Worm (Caenorhabditis elegans) whole organism, L1 larva: ENCODE data around the gene kin-34.
A peak's percentile ranks its signal among the peaks of the same experiment; 100 is the strongest.

Source experiments
- F16B12.6 ChIP-seq: fragments of 150-350 bp; optimal IDR thresholded peaks from 2 replicates; lab custom pipeline; 2014; ENCODE audit warnings: missing biosample characterization, missing genetic modification characterization
- Y116A8C.19 ChIP-seq: sonication (generic microtip); optimal IDR thresholded peaks from 2 replicates; lab custom pipeline; 2016; ENCODE audit warnings: missing compliant biosample characterization, missing genetic modification characterization, borderline replicate concordance
- aha-1 ChIP-seq: fragments of 150-350 bp; optimal IDR thresholded peaks from 2 replicates; lab custom pipeline; 2014; ENCODE audit warnings: missing biosample characterization, missing genetic modification characterization
- aly-2 ChIP-seq: fragments of 150-350 bp; optimal IDR thresholded peaks from 2 replicates; lab custom pipeline; 2014; ENCODE audit warnings: missing biosample characterization, missing genetic modification characterization
- blmp-1 ChIP-seq: fragments of 150-350 bp; optimal IDR thresholded peaks from 2 replicates; lab custom pipeline; 2014; ENCODE audit warnings: missing biosample characterization, missing genetic modification characterization
- ceh-63 ChIP-seq: fragments of 200-800 bp; sonication (Bioruptor generic); optimal IDR thresholded peaks from 2 replicates; lab custom pipeline; 2018; ENCODE audit warnings: mild to moderate bottlenecking, missing genetic modification characterization, missing compliant biosample characterization
- ceh-8 ChIP-seq: fragments of 200-800 bp; sonication (Bioruptor generic); optimal IDR thresholded peaks from 2 replicates; lab custom pipeline; 2018; ENCODE audit warnings: mild to moderate bottlenecking, missing genetic modification characterization, moderate library complexity, missing compliant biosample characterization
- ceh-88 ChIP-seq: fragments of 200-800 bp; sonication (Bioruptor generic); IDR thresholded peaks from 2 replicates; pipeline ENCODE4 v1.3.6; 2022; ENCODE audit warnings: missing genetic modification characterization, missing compliant biosample characterization
- ceh-90 ChIP-seq: sonication (generic microtip); optimal IDR thresholded peaks from 2 replicates; lab custom pipeline; 2016; ENCODE audit warnings: missing genetic modification characterization, missing compliant biosample characterization
- ces-1 ChIP-seq: fragments of 150-350 bp; optimal IDR thresholded peaks from 2 replicates; lab custom pipeline; 2014; ENCODE audit warnings: missing biosample characterization, missing genetic modification reagents, missing genetic modification characterization
- dpl-1 ChIP-seq, 3 experiments: fragments of 150-350 bp in 2 of 3; sonication (generic microtip) in 1 of 3; optimal IDR thresholded peaks; 2 replicates each; lab custom pipeline; 2014 to 2017; ENCODE audit warnings: missing biosample characterization in 3 of 3, missing genetic modification characterization in 3 of 3, missing genetic modification reagents in 3 of 3
- efl-1 ChIP-seq, 4 experiments: fragments of 150-350 bp; optimal IDR thresholded peaks in 3 of 4; peaks in 1 of 4; 1 replicate in 1 of 4; 2 replicates in 3 of 4; lab custom pipeline; 2014; ENCODE audit warnings: missing biosample characterization in 2 of 4, missing genetic modification characterization in 2 of 4, missing genetic modification reagents in 2 of 4
- egl-13 ChIP-seq: sonication (generic microtip); optimal IDR thresholded peaks from 2 replicates; lab custom pipeline; 2016; ENCODE audit warnings: missing genotype, missing genetic modification reagents, missing genetic modification characterization, missing compliant biosample characterization
- egl-27 ChIP-seq, 2 experiments: fragments of 150-350 bp in 1 of 2; sonication (generic microtip); optimal IDR thresholded peaks; 3 replicates each; lab custom pipeline; 2017 to 2018; ENCODE audit warnings: missing biosample characterization in 2 of 2, missing genetic modification characterization in 2 of 2, missing genetic modification reagents in 2 of 2
- ets-5 ChIP-seq: fragments of 200-800 bp; sonication (Bioruptor generic); IDR thresholded peaks from 2 replicates; pipeline ENCODE4 v1.3.6; 2022; ENCODE audit warnings: missing genetic modification characterization, missing compliant biosample characterization
- fkh-8 ChIP-seq: sonication (generic microtip); optimal IDR thresholded peaks from 2 replicates; lab custom pipeline; 2016; ENCODE audit warnings: mild to moderate bottlenecking, missing genetic modification characterization, missing compliant biosample characterization
- hlh-4 ChIP-seq: sonication (generic microtip); optimal IDR thresholded peaks from 2 replicates; lab custom pipeline; 2016; ENCODE audit warnings: mild to moderate bottlenecking, missing genetic modification characterization, missing compliant biosample characterization
- jun-1 ChIP-seq: fragments of 150-350 bp; optimal IDR thresholded peaks from 2 replicates; lab custom pipeline; 2014; ENCODE audit warnings: missing biosample characterization, missing genetic modification reagents, missing genetic modification characterization
- lin-35 ChIP-seq, 2 experiments: fragments of 150-350 bp; optimal IDR thresholded peaks; 2 replicates each; lab custom pipeline; 2014; ENCODE audit warnings: missing biosample characterization in 2 of 2, missing genetic modification characterization in 2 of 2, missing genetic modification reagents in 2 of 2
- lin-39 ChIP-seq: fragments of 150-350 bp; optimal IDR thresholded peaks from 2 replicates; lab custom pipeline; 2014; ENCODE audit warnings: missing biosample characterization, missing genetic modification reagents, missing genetic modification characterization
- mab-9 ChIP-seq: fragments of 200-800 bp; sonication (Bioruptor generic); IDR thresholded peaks from 2 replicates; pipeline ENCODE4 v1.3.6; 2022; ENCODE audit warnings: missing genetic modification reagents, missing genetic modification characterization, missing compliant biosample characterization
- mdl-1 ChIP-seq, 2 experiments: fragments of 150-350 bp; optimal IDR thresholded peaks; 2 replicates each; lab custom pipeline; 2014 to 2017; ENCODE audit warnings: missing biosample characterization in 2 of 2, missing genetic modification characterization in 2 of 2, inconsistent platforms in 1 of 2
- mep-1 ChIP-seq: fragments of 150-350 bp; optimal IDR thresholded peaks from 2 replicates; lab custom pipeline; 2014; ENCODE audit warnings: missing biosample characterization, missing genetic modification characterization
- nhr-19 ChIP-seq: fragments of 200-800 bp; sonication (Bioruptor generic); conservative IDR thresholded peaks from 2 replicates; pipeline ENCODE4 v1.3.6; 2022; ENCODE audit warnings: missing genetic modification characterization, missing compliant biosample characterization
- nhr-20 ChIP-seq: sonication (generic microtip); optimal IDR thresholded peaks from 2 replicates; lab custom pipeline; 2016; ENCODE audit warnings: mild to moderate bottlenecking, missing genetic modification characterization, missing compliant biosample characterization
- nhr-76 ChIP-seq: sonication (generic microtip); optimal IDR thresholded peaks from 2 replicates; lab custom pipeline; 2017; ENCODE audit warnings: missing biosample characterization, missing genetic modification characterization
- nhr-84 ChIP-seq: sonication (generic microtip); optimal IDR thresholded peaks from 2 replicates; lab custom pipeline; 2017; ENCODE audit warnings: missing biosample characterization, missing genetic modification characterization
- nhr-85 ChIP-seq: sonication (generic microtip); peaks from one replicate; lab custom pipeline; 2016; ENCODE audit warnings: missing genetic modification characterization, inconsistent platforms, missing compliant biosample characterization
- nhr-90 ChIP-seq: sonication (generic microtip); optimal IDR thresholded peaks from 2 replicates; lab custom pipeline; 2016; ENCODE audit warnings: mild to moderate bottlenecking, missing genetic modification characterization, missing compliant biosample characterization; ENCODE audit not compliant: poor library complexity
- pag-3 ChIP-seq: sonication (generic microtip); optimal IDR thresholded peaks from 2 replicates; lab custom pipeline; 2017; ENCODE audit warnings: missing genetic modification characterization, mild to moderate bottlenecking, missing compliant biosample characterization, antibody characterized with exemption, borderline replicate concordance; ENCODE audit not compliant: insufficient read depth
- pax-3 ChIP-seq: fragments of 200-800 bp; sonication (Bioruptor generic); optimal IDR thresholded peaks from 2 replicates; lab custom pipeline; 2018; ENCODE audit warnings: mild to moderate bottlenecking, missing genetic modification characterization, moderate library complexity, missing compliant biosample characterization
- skn-1 ChIP-seq: fragments of 150-350 bp; optimal IDR thresholded peaks from 2 replicates; lab custom pipeline; 2014; ENCODE audit warnings: missing biosample characterization, missing genetic modification characterization
- snpc-4 ChIP-seq: fragments of 150-350 bp; optimal IDR thresholded peaks from 2 replicates; lab custom pipeline; 2014; ENCODE audit warnings: missing biosample characterization, missing genetic modification characterization
- sptf-1 ChIP-seq: fragments of 150-350 bp; optimal IDR thresholded peaks from 2 replicates; lab custom pipeline; 2014; ENCODE audit warnings: missing biosample characterization, missing genetic modification characterization
- swsn-7 ChIP-seq: sonication (generic microtip); optimal IDR thresholded peaks from 2 replicates; lab custom pipeline; 2016; ENCODE audit warnings: missing genetic modification characterization, missing compliant biosample characterization
- tlp-1 ChIP-seq: fragments of 150-350 bp; optimal IDR thresholded peaks from 2 replicates; lab custom pipeline; 2014; ENCODE audit warnings: missing biosample characterization, missing genetic modification characterization
- unc-86 ChIP-seq: sonication (generic microtip); optimal IDR thresholded peaks from 2 replicates; lab custom pipeline; 2016; ENCODE audit warnings: missing genetic modification characterization, missing compliant biosample characterization
- zag-1 ChIP-seq: fragments of 150-350 bp; optimal IDR thresholded peaks from 2 replicates; lab custom pipeline; 2014; ENCODE audit warnings: missing biosample characterization, missing genetic modification characterization
- zip-4 ChIP-seq: fragments of 200-800 bp; sonication (Bioruptor generic); optimal IDR thresholded peaks from 2 replicates; lab custom pipeline; 2018; ENCODE audit warnings: mild to moderate bottlenecking, missing genetic modification characterization, moderate library complexity, missing compliant biosample characterization
- ztf-4 ChIP-seq: fragments of 150-350 bp; optimal IDR thresholded peaks from 2 replicates; lab custom pipeline; 2014; ENCODE audit warnings: missing biosample characterization, missing genetic modification characterization

Gene kin-34

ce11 chrV:260334-260733 is 14.3 kb upstream of the kin-34 start:
- TF ChIP-seq nhr-85 (tag; lab: Kevin White, UChicago) (peak; percentile 82), nhr-76 (no peak), pax-3 (tag; lab: Kevin White, UChicago) (no peak), nhr-90 (tag; lab: Kevin White, UChicago) (peak; percentile 18), ztf-4 (tag; lab: Kevin White, UChicago) (no peak), efl-1 (optimal IDR thresholded peaks at IDR 0.05; lab: Kevin White, UChicago) (no peak), efl-1 (GFP tag; optimal IDR thresholded peaks at IDR 0.05 in 1 of 2; lab: Kevin White, UChicago) (peak in 1 of 2 experiments; percentile 89), nhr-19 (GFP tag; lab: Robert Waterston, UW) (no peak), nhr-20 (tag; lab: Kevin White, UChicago) (peak; percentile 7), blmp-1 (tag; lab: Kevin White, UChicago) (peak; percentile 81), egl-13 (no peak)

DNA sequence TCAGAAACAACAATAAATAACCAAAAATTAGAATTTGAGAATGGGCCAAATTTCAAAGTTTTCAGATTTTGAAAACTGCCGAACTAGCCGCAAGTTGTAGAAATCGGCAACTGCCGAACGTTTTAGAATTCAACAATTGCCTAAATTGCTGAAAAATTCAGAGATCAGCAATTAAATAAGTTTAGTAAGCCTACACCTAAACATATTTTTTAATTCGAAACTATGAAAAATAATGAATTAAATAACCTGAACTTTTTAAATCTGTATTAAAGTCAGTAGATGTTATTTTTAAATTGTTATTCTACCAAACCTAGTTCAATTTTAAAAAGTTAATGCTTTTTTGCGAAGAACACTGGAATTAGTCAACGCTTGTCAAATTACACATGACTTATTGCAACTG is 12.7 kb upstream of the kin-34 start, which contains the start of gene nhr-204:
nhr-204 (minus strand) TSS at position 101 of the 400 bp plus-strand sequence.
- TF ChIP-seq pag-3 (tag; lab: Kevin White, UChicago) (no peak), dpl-1 (GFP tag; optimal IDR thresholded peaks at IDR 0.05; lab: Kevin White, UChicago) (no peak), aha-1 (tag; lab: Kevin White, UChicago) (no peak), aly-2 (no peak)
- TF ChIP-seq, all 84 proteins: peak for 0

- no peak for TF ChIP-seq mep-1 (tag; lab: Kevin White, UChicago)
- TF ChIP-seq efl-1 (optimal IDR thresholded peaks at IDR 0.05; lab: Kevin White, UChicago) = no peak
- TF ChIP-seq efl-1 (GFP tag; optimal IDR thresholded peaks at IDR 0.05 in 1 of 2; lab: Kevin White, UChicago) = peak in 1 of 2 experiments; percentile 54
These were observed 8.6 kb upstream of the kin-34 start, which contains the start of gene str-121 for ce11 chrV:254591-254990. Gene str-121 (minus strand): TSS chrV:254691.

ce11 chrV:251652-252051 is 5.7 kb upstream of the kin-34 start, which contains the start of gene oac-39:
Gene oac-39 (minus strand): TSS chrV:251752.
- TF ChIP-seq snpc-4 (tag; lab: Kevin White, UChicago) (no peak), ceh-8 (GFP tag; lab: Kevin White, UChicago) (no peak), mab-9 (no peak), ceh-63 (GFP tag; lab: Kevin White, UChicago) (no peak), swsn-7 (tag; lab: Kevin White, UChicago) (no peak), hlh-4 (tag; lab: Kevin White, UChicago) (no peak), sptf-1 (tag; lab: Kevin White, UChicago) (no peak), ceh-88 (no peak), F16B12.6 (tag; lab: Kevin White, UChicago) (no peak), tlp-1 (tag; lab: Kevin White, UChicago) (no peak), ets-5 (GFP tag; lab: Robert Waterston, UW) (no peak), blmp-1 (tag; lab: Kevin White, UChicago) (no peak), zag-1 (tag; lab: Kevin White, UChicago) (no peak), Y116A8C.19 (tag; lab: Kevin White, UChicago) (no peak)

DNA sequence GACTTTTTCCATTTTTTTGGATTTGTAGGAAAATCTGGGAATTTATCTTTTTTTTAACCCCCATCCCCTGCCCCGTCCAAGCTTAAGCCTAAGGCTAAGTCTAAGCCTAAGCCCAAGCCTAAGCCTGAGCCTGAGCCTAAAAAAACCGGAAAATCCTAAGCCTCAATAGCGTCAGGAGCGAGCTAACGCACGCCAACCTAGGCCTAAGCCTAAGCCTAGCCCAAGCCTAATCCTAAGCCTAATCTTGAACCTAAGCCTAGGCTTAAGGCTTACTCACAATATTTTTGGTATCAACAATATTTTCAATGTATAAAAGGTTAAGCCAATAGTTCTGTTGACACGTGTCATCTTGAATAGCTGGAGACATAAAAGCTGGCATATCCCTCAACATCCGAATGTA is 2.6 kb upstream of the kin-34 start:
- TF ChIP-seq zip-4 (GFP tag; lab: Kevin White, UChicago) = no peak
- no peak for TF ChIP-seq jun-1 (tag; lab: Kevin White, UChicago)
- TF ChIP-seq lin-39 = no peak
- no peak for TF ChIP-seq pax-3 (tag; lab: Kevin White, UChicago)
- no peak for TF ChIP-seq Y116A8C.19 (tag; lab: Kevin White, UChicago)
- no peak for TF ChIP-seq egl-27 (tag; optimal IDR thresholded peaks at IDR 0.05; lab: Kevin White, UChicago)
- TF ChIP-seq zag-1 (tag; lab: Kevin White, UChicago) = no peak
- no peak for TF ChIP-seq nhr-84 (tag; lab: Kevin White, UChicago)
- TF ChIP-seq fkh-8 (tag; lab: Kevin White, UChicago) = no peak
- TF ChIP-seq mdl-1 (tag; optimal IDR thresholded peaks at IDR 0.05; lab: Kevin White, UChicago) = no peak
- no peak for TF ChIP-seq lin-35 (GFP tag; optimal IDR thresholded peaks at IDR 0.05; lab: Kevin White, UChicago)
- no peak for TF ChIP-seq unc-86 (tag; lab: Kevin White, UChicago)
- TF ChIP-seq nhr-90 (tag; lab: Kevin White, UChicago) = no peak
- TF ChIP-seq ceh-90 = no peak
- TF ChIP-seq ces-1 (GFP tag; lab: Kevin White, UChicago) = no peak
- TF ChIP-seq skn-1 = no peak
